Worm (Caenorhabditis elegans) whole organism, L3 larva: Measurements from ENCODE around the gene C35B1.5.

ENCODE experiments used
- ZK546.5 ChIP-seq: sonication (generic microtip); optimal IDR thresholded peaks from 2 replicates; lab custom pipeline; 2017; ENCODE audit warnings: missing biosample characterization, missing genetic modification characterization
- aly-2 ChIP-seq: fragments of 150-350 bp; optimal IDR thresholded peaks from 2 replicates; lab custom pipeline; 2014; ENCODE audit warnings: missing biosample characterization, missing genetic modification characterization
- ama-1 ChIP-seq: fragments of 150-350 bp; optimal IDR thresholded peaks from 2 replicates; lab custom pipeline; 2018
- ceh-82 ChIP-seq: fragments of 150-350 bp; optimal IDR thresholded peaks from 2 replicates; lab custom pipeline; 2014; ENCODE audit warnings: missing biosample characterization, missing genetic modification characterization
- daf-12 ChIP-seq: fragments of 150-350 bp; optimal IDR thresholded peaks from 2 replicates; lab custom pipeline; 2014; ENCODE audit warnings: missing biosample characterization, missing genetic modification reagents, missing genetic modification characterization
- elt-2 ChIP-seq: sonication (generic microtip); optimal IDR thresholded peaks from 2 replicates; lab custom pipeline; 2016; ENCODE audit warnings: missing genetic modification reagents, mild to moderate bottlenecking, missing genetic modification characterization, missing compliant biosample characterization
- nhr-12 ChIP-seq: fragments of 150-350 bp; optimal IDR thresholded peaks from 2 replicates; lab custom pipeline; 2014; ENCODE audit warnings: missing biosample characterization, missing genetic modification characterization

DNA sequence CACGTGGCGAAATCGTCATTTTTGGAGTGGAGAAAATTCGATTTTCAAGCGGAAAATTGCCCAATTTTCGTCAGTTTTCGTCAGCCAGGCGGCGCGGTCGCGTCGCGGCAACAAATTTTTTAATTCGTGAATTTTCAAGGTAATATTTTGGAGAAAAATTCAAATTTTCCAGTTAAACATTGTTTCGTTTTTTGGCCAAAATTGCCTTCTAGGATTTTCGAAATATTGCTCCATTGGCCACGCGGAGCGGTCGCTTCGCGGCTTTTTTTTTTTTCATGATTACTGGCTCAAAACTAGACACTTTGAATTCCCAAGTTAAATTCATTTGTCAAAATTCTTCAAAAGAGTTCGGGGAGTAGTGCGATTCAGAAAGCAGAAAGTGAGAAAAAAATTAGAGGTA, 36.4 kb downstream of the C35B1.5 start:
- TF ChIP-seq daf-12 (tag; lab: Kevin White, UChicago) (no peak), nhr-12 (tag; lab: Kevin White, UChicago) (no peak), elt-2 (tag; lab: Kevin White, UChicago) (no peak), ama-1 (lab: Kevin White, UChicago) (no peak), aly-2 (tag; lab: Kevin White, UChicago) (no peak), ceh-82 (tag; lab: Kevin White, UChicago) (no peak), ZK546.5 (tag; lab: Kevin White, UChicago) (no peak)
